Worm (Caenorhabditis elegans): Measurements from ENCODE around the gene F35H12.1.

Gene F35H12.1

DNA sequence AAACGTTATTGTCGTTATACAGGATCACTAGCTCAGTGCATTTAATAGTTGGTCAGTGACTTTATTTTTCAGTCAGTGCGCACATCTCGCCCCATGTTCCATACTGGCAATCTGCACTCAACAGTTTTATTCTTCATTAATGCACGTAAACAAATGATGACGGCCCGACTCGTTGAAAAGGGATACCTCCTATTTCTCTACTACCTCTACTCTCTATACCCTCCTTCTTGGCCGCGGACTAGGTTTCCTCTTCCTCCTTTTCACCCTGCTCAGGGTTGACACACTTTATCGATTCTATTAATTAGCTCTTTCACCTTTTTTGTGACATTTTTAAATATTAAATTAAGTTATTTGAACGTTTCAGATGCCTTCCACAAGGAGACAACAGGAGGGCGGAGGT is 18.1 kb upstream of the F35H12.1 start, which contains the start of gene sel-12:
Gene sel-12 (plus strand): TSS at position 358 of the 400 bp plus-strand sequence.
- TF ChIP-seq snu-23 (GFP tag; optimal IDR thresholded peaks at IDR 0.05) (peak; percentile 29), efl-1 (optimal IDR thresholded peaks at IDR 0.05) (no peak), efl-1 (GFP tag; optimal IDR thresholded peaks at IDR 0.05 in 1 of 2) (no peak), swsn-7 (tag; optimal IDR thresholded peaks at IDR 0.05) (no peak), nhr-47 (tag; optimal IDR thresholded peaks at IDR 0.05) (peak; percentile 10), nhr-20 (tag; optimal IDR thresholded peaks at IDR 0.05) (peak; percentile 1), lin-35 (GFP tag; optimal IDR thresholded peaks at IDR 0.05) (peak in 1 of 2 experiments; percentile 7), mep-1 (tag; optimal IDR thresholded peaks at IDR 0.05) (peak; percentile 18), F16B12.6 (tag; optimal IDR thresholded peaks at IDR 0.05) (no peak), egl-27 (tag; optimal IDR thresholded peaks at IDR 0.05) (no peak), aly-2 (tag; optimal IDR thresholded peaks at IDR 0.05) (no peak), skn-1 (tag; optimal IDR thresholded peaks at IDR 0.05) (peak; percentile 45), unc-30 (tag; optimal IDR thresholded peaks at IDR 0.05) (no peak), ets-5 (GFP tag; IDR thresholded peaks at IDR 0.05) (no peak), ceh-82 (tag; optimal IDR thresholded peaks at IDR 0.05) (peak in 1 of 3 experiments; percentile 50), xbp-1 (tag; optimal IDR thresholded peaks at IDR 0.05) (no peak), nhr-71 (tag; optimal IDR thresholded peaks at IDR 0.05) (peak; percentile 7), aha-1 (tag; optimal IDR thresholded peaks at IDR 0.05) (no peak), egl-13 (tag; optimal IDR thresholded peaks at IDR 0.05) (no peak), ces-1 (GFP tag; optimal IDR thresholded peaks at IDR 0.05) (no peak), fkh-4 (tag; optimal IDR thresholded peaks at IDR 0.05; ENCODE audit: borderline replicate concordance) (no peak), blmp-1 (tag; optimal IDR thresholded peaks at IDR 0.05) (peak; percentile 9), rnt-1 (tag; optimal IDR thresholded peaks at IDR 0.05) (peak; percentile 31), lin-14 (GFP tag; optimal IDR thresholded peaks at IDR 0.05) (peak; percentile 62), lsy-2 (tag; optimal IDR thresholded peaks at IDR 0.05) (peak in 1 of 2 experiments; percentile 26), irx-1 (tag; optimal IDR thresholded peaks at IDR 0.05) (no peak), lin-39 (tag; optimal IDR thresholded peaks at IDR 0.05) (no peak), nhr-85 (tag) (no peak), C04F5.9 (tag; optimal IDR thresholded peaks at IDR 0.05) (no peak)

DNA sequence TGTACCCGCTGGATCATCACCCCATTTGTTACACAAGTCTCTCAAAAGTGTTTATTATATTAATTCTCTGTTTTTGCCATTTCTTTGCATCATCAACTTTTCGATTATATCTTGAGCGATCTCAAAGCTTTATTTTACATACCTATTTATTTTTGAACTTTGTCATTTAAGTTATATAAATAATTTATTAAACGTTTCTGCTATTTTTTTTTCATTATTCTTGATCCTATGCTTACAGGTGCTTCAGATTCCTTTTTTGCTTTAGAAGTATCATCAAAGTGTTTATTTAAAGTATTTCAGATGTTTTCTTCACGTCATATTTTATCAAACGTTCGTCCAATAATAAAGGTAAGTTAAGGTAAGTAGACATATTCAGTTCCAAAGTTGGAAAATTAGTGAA is 15.5 kb upstream of the F35H12.1 start, which contains the start of gene F35H12.5:
Gene F35H12.5 (plus strand): TSS at position 301 of the 400 bp plus-strand sequence.
- TF ChIP-seq mab-9 (GFP tag; IDR thresholded peaks at IDR 0.05) (no peak), ztf-11 (tag; optimal IDR thresholded peaks at IDR 0.05) (no peak), mdl-1 (tag; optimal IDR thresholded peaks at IDR 0.05) (no peak)

DNA sequence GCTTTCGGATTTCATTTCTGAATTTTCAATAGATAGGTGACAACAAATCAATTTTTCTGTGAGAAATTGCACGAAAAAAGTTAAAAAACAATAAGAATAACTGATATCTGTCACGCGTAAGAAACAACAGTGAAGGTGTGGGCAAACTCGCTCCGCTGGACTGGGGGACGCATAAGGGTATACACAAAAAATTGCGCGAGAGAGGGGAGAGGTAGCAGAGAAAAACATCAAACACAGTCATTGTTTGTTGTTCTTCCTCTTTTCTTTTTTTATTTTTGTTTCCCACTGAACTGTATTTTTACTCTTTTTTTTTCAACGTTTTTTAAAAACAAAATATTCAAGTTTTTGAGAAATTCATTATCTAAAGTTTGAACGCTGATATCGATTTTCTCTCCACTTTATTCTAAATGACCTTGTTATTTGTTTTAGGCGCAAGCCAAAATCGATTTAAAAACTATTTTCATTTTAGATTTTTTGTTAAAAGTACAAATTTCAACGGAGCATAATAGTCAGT is 9.1 kb upstream of the F35H12.1 start, which contains the start of the genes pifk-1 and tbc-11:
Gene pifk-1 (minus strand): TSS at position 17 of the 514 bp plus-strand sequence.
Gene tbc-11 (plus strand): TSS at position 464 of the 514 bp plus-strand sequence.
- peak in 1 of 2 experiments; percentile 74 for TF ChIP-seq lin-35 (GFP tag; optimal IDR thresholded peaks at IDR 0.05)
- no peak for TF ChIP-seq unc-86 (tag; optimal IDR thresholded peaks at IDR 0.05)
- TF ChIP-seq ama-1 (optimal IDR thresholded peaks at IDR 0.05) = no peak
- TF ChIP-seq C34B4.2 (tag; optimal IDR thresholded peaks at IDR 0.05) = no peak
- peak; percentile 29 for TF ChIP-seq fos-1 (tag; optimal IDR thresholded peaks at IDR 0.05)
- TF ChIP-seq ets-5 (GFP tag; IDR thresholded peaks at IDR 0.05) = no peak
- TF ChIP-seq nhr-77 (tag; optimal IDR thresholded peaks at IDR 0.05) = no peak
- peak; percentile 21 for TF ChIP-seq tbx-2 (tag; optimal IDR thresholded peaks at IDR 0.05)
- TF ChIP-seq lsy-2 (tag; optimal IDR thresholded peaks at IDR 0.05) = peak in 1 of 2 experiments; percentile 62
- no peak for TF ChIP-seq nhr-28 (tag; optimal IDR thresholded peaks at IDR 0.05)
- TF ChIP-seq unc-62 (GFP tag; optimal IDR thresholded peaks at IDR 0.05) = no peak
- TF ChIP-seq fkh-10 (GFP tag; optimal IDR thresholded peaks at IDR 0.05) = no peak
- TF ChIP-seq mdl-1 (tag; optimal IDR thresholded peaks at IDR 0.05) = peak in 1 of 2 experiments; percentile 37
- TF ChIP-seq nhr-90 (tag; optimal IDR thresholded peaks at IDR 0.05; ENCODE audit: poor library complexity) = peak; percentile 23
- peak; percentile 54 for TF ChIP-seq C16A3.4 (tag; optimal IDR thresholded peaks at IDR 0.05)
- TF ChIP-seq efl-3 (GFP tag; optimal IDR thresholded peaks at IDR 0.05) = no peak
- TF ChIP-seq ztf-11 (tag; optimal IDR thresholded peaks at IDR 0.05) = no peak
- no peak for TF ChIP-seq sox-4 (tag; optimal IDR thresholded peaks at IDR 0.05)
- peak; percentile 28 to 43 for TF ChIP-seq efl-1 (optimal IDR thresholded peaks at IDR 0.05)
- peak in 1 of 2 experiments; percentile 3 for TF ChIP-seq efl-1 (GFP tag; optimal IDR thresholded peaks at IDR 0.05 in 1 of 2)
- no peak for TF ChIP-seq jun-1 (tag; optimal IDR thresholded peaks at IDR 0.05)
- peak; percentile 22 to 39 (median 27) for TF ChIP-seq dpl-1 (GFP tag; optimal IDR thresholded peaks at IDR 0.05)
- TF ChIP-seq xbp-1 (tag; optimal IDR thresholded peaks at IDR 0.05) = no peak
- TF ChIP-seq swsn-7 (tag; optimal IDR thresholded peaks at IDR 0.05) = peak; percentile 20
- peak in 1 of 3 experiments; percentile 63 for TF ChIP-seq ceh-82 (tag; optimal IDR thresholded peaks at IDR 0.05)
- peak; percentile 41 for TF ChIP-seq nhr-20 (tag; optimal IDR thresholded peaks at IDR 0.05)
- TF ChIP-seq lin-14 (GFP tag; optimal IDR thresholded peaks at IDR 0.05) = peak; percentile 80
- TF ChIP-seq ces-1 (GFP tag; optimal IDR thresholded peaks at IDR 0.05) = no peak
- TF ChIP-seq skn-1 (tag; optimal IDR thresholded peaks at IDR 0.05) = peak; percentile 85
- peak; percentile 67 for TF ChIP-seq blmp-1 (tag; optimal IDR thresholded peaks at IDR 0.05)
- no peak for TF ChIP-seq nhr-12 (tag; optimal IDR thresholded peaks at IDR 0.05)
- peak; percentile 37 for TF ChIP-seq nhr-47 (tag; optimal IDR thresholded peaks at IDR 0.05)

All from whole organism, L1 larva.